Worm (Caenorhabditis elegans) whole organism, late embryonic: ENCODE results near the gene twk-48.

Source experiments
- C08G9.2 ChIP-seq: sonication (generic microtip); optimal IDR thresholded peaks from 2 replicates; lab custom pipeline; 2016; ENCODE audit warnings: mild to moderate bottlenecking, missing genetic modification characterization, moderate library complexity, missing compliant biosample characterization
- T23F11.4 ChIP-seq: fragments of 200-800 bp; sonication (Bioruptor generic); optimal IDR thresholded peaks from 2 replicates; lab custom pipeline; 2018; ENCODE audit warnings: mild to moderate bottlenecking, missing genetic modification characterization, missing compliant biosample characterization
- ceh-14 ChIP-seq: sonication (generic microtip); optimal IDR thresholded peaks from 2 replicates; lab custom pipeline; 2016; ENCODE audit warnings: missing genotype, missing genetic modification characterization, missing compliant biosample characterization
- dmd-4 ChIP-seq: sonication (generic microtip); optimal IDR thresholded peaks from 2 replicates; lab custom pipeline; 2016; ENCODE audit warnings: borderline replicate concordance, missing genetic modification characterization, missing compliant biosample characterization
- hlh-30 ChIP-seq: sonication (generic microtip); optimal IDR thresholded peaks from 2 replicates; lab custom pipeline; 2017; ENCODE audit warnings: antibody characterized with exemption, missing genetic modification characterization, missing compliant biosample characterization; ENCODE audit not compliant: insufficient read depth
- nfya-1 ChIP-seq: sonication (generic microtip); optimal IDR thresholded peaks from 2 replicates; lab custom pipeline; 2017; ENCODE audit warnings: missing genetic modification characterization, mild to moderate bottlenecking, missing compliant biosample characterization, antibody characterized with exemption, moderate library complexity
- nhr-11 ChIP-seq: fragments of 150-350 bp; optimal IDR thresholded peaks from 2 replicates; lab custom pipeline; 2014; ENCODE audit warnings: missing biosample characterization, missing genetic modification characterization
- pag-3 ChIP-seq: sonication (generic microtip); optimal IDR thresholded peaks from 2 replicates; lab custom pipeline; 2016; ENCODE audit warnings: missing compliant biosample characterization, missing genetic modification characterization, borderline replicate concordance
- pax-1 ChIP-seq: fragments of 150-350 bp; optimal IDR thresholded peaks from 2 replicates; lab custom pipeline; 2014; ENCODE audit warnings: missing biosample characterization, missing genetic modification characterization
- pqm-1 ChIP-seq: sonication (generic microtip); optimal IDR thresholded peaks from 2 replicates; lab custom pipeline; 2016; ENCODE audit warnings: missing genetic modification characterization, missing compliant biosample characterization

DNA sequence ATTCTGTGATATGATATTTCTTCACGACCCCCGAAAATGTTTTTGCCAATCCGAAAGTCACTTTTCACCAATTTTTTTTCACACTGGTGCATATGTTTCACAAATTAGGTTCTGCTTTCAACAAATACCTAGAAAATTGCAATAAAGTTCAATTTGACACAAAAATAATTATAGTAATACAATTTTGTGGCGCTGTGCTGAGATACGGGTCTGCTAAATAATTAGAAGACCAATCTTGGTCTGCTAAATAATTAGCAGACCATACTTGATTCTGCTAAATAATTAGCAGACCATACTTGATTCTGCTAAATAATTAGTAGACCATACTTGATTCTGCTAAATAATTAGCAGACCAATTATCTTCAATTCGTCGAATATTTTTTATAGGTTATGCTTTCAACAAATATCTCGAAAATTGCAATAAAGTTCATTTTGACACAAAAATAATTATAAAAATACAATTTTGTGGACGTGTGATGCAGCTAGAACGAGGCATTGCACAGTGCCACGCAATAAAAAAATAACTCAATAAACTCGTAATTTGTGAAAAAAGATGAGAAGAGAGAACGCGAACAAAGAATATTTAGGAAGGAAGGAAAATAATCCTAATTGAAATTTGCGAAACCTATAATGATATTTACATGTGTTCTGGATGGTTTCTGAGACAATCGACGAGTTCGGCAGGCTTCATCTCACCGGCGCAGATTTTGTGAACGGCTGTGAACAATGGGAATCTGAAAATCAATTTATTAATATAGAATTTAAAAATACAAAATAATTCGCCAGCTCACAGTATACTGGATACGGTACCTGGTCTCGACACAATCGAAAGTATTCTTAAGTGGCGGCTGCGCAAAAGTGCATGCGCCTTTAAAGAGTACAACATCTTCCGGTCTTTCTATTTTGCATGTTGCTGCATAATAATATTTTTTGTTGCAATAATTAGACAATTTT, 6.6 kb upstream of the twk-48 start:
- TF ChIP-seq C08G9.2 (no peak), T23F11.4 (no peak), pag-3 (tag; lab: Kevin White, UChicago) (no peak), nfya-1 (tag; lab: Kevin White, UChicago) (no peak), pax-1 (tag; lab: Kevin White, UChicago) (no peak), hlh-30 (no peak), nhr-11 (no peak), dmd-4 (tag; lab: Kevin White, UChicago) (no peak), pqm-1 (tag; lab: Kevin White, UChicago) (no peak), ceh-14 (tag; lab: Kevin White, UChicago) (no peak)
